Worm (Caenorhabditis elegans): Measurements from ENCODE around the gene dhhc-5.

DNA sequence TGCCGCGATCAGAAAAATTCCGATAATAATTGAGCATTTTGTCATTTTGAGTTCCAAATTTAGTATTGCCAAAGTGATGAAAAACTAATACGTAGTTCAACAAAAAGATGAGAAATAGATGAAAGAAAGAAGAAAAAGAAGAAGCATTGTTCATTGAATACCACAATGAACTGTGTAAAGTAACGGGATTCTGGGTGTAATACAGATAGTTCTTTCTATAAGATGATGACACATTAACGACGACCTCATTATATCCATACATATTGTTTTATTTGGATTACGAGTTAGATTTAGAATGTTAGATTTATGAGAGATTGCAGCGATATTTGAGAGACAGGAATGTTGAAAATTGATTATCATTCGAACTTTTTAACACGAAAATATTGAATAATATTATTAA is 42.7 kb upstream of the dhhc-5 start, which contains the start of gene K04C2.5:
- TF ChIP-seq nhr-25 (tag; optimal IDR thresholded peaks at IDR 0.05; ENCODE audit: borderline replicate concordance, insufficient read depth) (no peak), lsy-2 (tag; optimal IDR thresholded peaks at IDR 0.05) (no peak)
